Worm (Caenorhabditis elegans): ENCODE data around the gene psf-1.
A peak's percentile ranks its signal among the peaks of the same experiment; 100 is the strongest.

Gene psf-1

DNA sequence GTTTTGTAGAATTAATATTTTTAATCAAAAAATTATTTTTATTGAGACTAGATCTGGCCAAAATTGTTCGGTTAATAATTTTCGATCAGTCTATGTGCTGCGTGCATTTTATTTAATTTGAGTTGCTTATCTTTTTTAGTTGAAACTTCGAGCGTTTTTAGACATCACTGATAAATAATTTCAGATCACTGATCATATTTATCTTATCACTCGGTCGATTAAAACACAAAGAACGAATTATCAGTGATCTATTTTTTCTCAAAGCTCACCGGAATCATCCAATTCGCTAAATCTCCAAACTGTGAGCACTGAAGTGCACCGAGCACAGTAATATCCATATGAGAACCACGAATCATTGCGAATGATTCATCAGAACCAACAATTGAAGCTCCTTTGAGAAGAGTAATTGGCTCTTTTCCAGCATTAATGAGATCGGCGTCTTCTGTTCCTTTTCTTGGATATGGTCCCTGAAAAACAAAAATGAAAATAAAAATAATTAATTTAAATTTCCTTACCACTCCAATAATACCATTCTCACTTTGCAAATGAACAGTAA, 33.4 kb upstream of the psf-1 start:
- TF ChIP-seq lim-7 (GFP tag; IDR thresholded peaks at IDR 0.05) (no peak), hlh-11 (tag; optimal IDR thresholded peaks at IDR 0.05) (peak; percentile 32), nhr-102 (tag; optimal IDR thresholded peaks at IDR 0.05) (no peak), madf-9 (GFP tag; conservative IDR thresholded peaks at IDR 0.05) (0 out of 2 replicates have a peak, but pooled peaks have one; percentile 8), F26F4.8 (GFP tag; conservative IDR thresholded peaks at IDR 0.05) (no peak), nhr-28 (tag; optimal IDR thresholded peaks at IDR 0.05) (peak; percentile 1), F10B5.3 (tag; optimal IDR thresholded peaks at IDR 0.05) (no peak), dmd-8 (GFP tag; IDR thresholded peaks at IDR 0.05) (no peak), unc-130 (GFP tag; optimal IDR thresholded peaks at IDR 0.05) (no peak), snpc-1.2 (GFP tag; IDR thresholded peaks at IDR 0.05) (no peak), pqm-1 (tag; optimal IDR thresholded peaks at IDR 0.05) (peak; percentile 53), vab-7 (GFP tag; IDR thresholded peaks at IDR 0.05) (no peak), set-16 (GFP tag; IDR thresholded peaks at IDR 0.05) (no peak), dmd-6 (GFP tag; IDR thresholded peaks at IDR 0.05) (peak; percentile 64), hif-1 (tag; optimal IDR thresholded peaks at IDR 0.05) (no peak), mdt-29 (GFP tag; IDR thresholded peaks at IDR 0.05) (no peak), mep-1 (tag; optimal IDR thresholded peaks at IDR 0.05) (peak; percentile 43), duxl-1 (tag; optimal IDR thresholded peaks at IDR 0.05; ENCODE audit: poor library complexity) (peak; percentile 26), nhr-48 (tag; optimal IDR thresholded peaks at IDR 0.05) (no peak), dve-1 (tag; optimal IDR thresholded peaks at IDR 0.05; ENCODE audit: insufficient read depth) (peak; percentile 68), nhr-25 (tag; optimal IDR thresholded peaks at IDR 0.05; ENCODE audit: borderline replicate concordance, insufficient read depth) (peak; percentile 16), ceh-20 (GFP tag; IDR thresholded peaks at IDR 0.05) (no peak), nhr-77 (tag; optimal IDR thresholded peaks at IDR 0.05) (no peak), tag-97 (GFP tag; IDR thresholded peaks at IDR 0.05) (no peak), ctbp-1 (GFP tag; IDR thresholded peaks at IDR 0.05) (no peak), unc-39 (tag; optimal IDR thresholded peaks at IDR 0.05) (no peak), nhr-10 (tag; optimal IDR thresholded peaks at IDR 0.05) (peak; percentile 3), daf-16 (GFP tag; optimal IDR thresholded peaks at IDR 0.05) (no peak), daf-16 (tag; optimal IDR thresholded peaks at IDR 0.05) (peak; percentile 56)

DNA sequence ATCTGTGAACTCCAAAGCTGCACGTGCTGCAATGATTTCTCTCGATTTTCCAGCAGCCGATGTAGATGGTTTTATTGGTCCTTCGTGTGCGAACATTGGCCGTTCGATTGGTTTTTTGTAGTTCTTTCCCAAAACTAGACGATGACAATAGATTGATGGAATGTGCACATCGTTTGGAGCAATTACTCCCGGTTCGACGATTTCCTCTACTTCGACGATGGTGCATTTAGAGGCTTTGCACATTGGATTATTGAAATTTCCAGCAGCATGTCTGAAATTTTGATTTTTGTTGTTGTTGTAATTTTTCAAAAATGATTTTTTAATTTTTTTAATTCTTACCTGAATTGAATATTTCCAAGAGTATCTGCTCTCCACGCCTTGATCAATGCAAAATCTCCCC, 32.8 kb upstream of the psf-1 start:
- TF ChIP-seq madf-5 (GFP tag; IDR thresholded peaks at IDR 0.05): no peak
- peak in 1 of 2 experiments; percentile 55 for TF ChIP-seq unc-62 (GFP tag; optimal IDR thresholded peaks at IDR 0.05 in 1 of 2)
- TF ChIP-seq unc-62 (tag; optimal IDR thresholded peaks at IDR 0.05): no peak
- TF ChIP-seq daf-16 (GFP tag; optimal IDR thresholded peaks at IDR 0.05): no peak
- TF ChIP-seq daf-16 (tag; optimal IDR thresholded peaks at IDR 0.05): peak; percentile 21

DNA sequence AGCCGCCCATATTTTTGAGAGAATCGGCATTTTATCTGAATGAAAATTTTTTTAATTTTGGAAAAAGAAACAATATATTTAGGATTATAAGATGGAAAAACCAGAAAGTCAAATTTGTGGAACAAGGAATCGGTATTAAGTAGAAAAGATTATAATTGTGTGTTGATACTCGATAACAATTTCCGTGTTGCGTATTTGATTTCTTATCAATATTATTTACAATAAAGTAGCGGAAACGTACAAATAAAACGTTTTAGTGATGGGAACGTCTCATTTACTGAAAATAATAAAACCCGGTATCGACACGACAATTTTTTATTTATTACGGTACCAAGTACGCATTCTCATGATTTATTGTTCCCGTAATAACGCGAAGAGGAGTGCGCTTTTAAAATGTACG, 31.6 kb upstream of the psf-1 start, which contains the start of gene C05C10.3:
Gene C05C10.3, minus strand, starts transcription at position 35 of the 400 bp plus-strand sequence.
- TF ChIP-seq pqm-1 (tag; optimal IDR thresholded peaks at IDR 0.05) (peak; percentile 7), daf-16 (GFP tag; optimal IDR thresholded peaks at IDR 0.05) (no peak), daf-16 (tag; optimal IDR thresholded peaks at IDR 0.05) (peak; percentile 82), aly-2 (tag; optimal IDR thresholded peaks at IDR 0.05) (no peak), dve-1 (tag; optimal IDR thresholded peaks at IDR 0.05; ENCODE audit: insufficient read depth) (peak; percentile 24), nhr-77 (tag; optimal IDR thresholded peaks at IDR 0.05) (peak; percentile 35), nhr-28 (tag; optimal IDR thresholded peaks at IDR 0.05) (peak; percentile 2), T20F7.1 (GFP tag; optimal IDR thresholded peaks at IDR 0.05) (no peak)

DNA sequence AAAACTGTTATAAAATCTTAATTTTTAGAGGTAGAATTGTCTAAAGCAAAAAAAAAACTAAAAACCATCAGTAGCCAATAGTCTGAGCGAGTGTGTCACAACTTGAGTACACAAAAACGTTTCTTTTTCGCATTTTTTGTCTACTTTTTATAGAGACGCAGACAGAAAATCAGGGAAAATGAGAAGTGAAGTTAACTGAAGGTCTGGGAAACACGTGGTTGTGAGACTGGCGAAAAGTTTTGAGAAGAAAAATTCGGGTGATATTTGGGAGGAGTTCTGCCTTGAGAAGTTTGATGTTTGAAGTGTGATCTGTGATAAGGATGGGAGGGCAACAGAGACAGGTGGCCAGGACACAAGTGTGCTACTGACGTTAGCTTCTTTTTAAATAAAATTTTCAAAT, 30.9 kb upstream of the psf-1 start:
- no peak for TF ChIP-seq lin-39 (tag; optimal IDR thresholded peaks at IDR 0.05)
- no peak for TF ChIP-seq F26F4.8 (GFP tag; conservative IDR thresholded peaks at IDR 0.05)
- no peak for TF ChIP-seq nhr-76 (tag; optimal IDR thresholded peaks at IDR 0.05)
- peak; percentile 48 for TF ChIP-seq mes-2 (tag; optimal IDR thresholded peaks at IDR 0.05; ENCODE audit: poor library complexity, severe bottlenecking)
- no peak for TF ChIP-seq Y5F2A.4 (GFP tag; optimal IDR thresholded peaks at IDR 0.05)
- TF ChIP-seq zfp-2 (tag; optimal IDR thresholded peaks at IDR 0.05): no peak
- peak; percentile 84 for TF ChIP-seq tra-1 (GFP tag; IDR thresholded peaks at IDR 0.05)
- TF ChIP-seq sdz-12 (GFP tag; optimal IDR thresholded peaks at IDR 0.05): no peak
- TF ChIP-seq T20F7.1 (GFP tag; optimal IDR thresholded peaks at IDR 0.05): peak; percentile 76
- no peak for TF ChIP-seq egl-43 (GFP tag; IDR thresholded peaks at IDR 0.05)
- TF ChIP-seq lin-1 (GFP tag; IDR thresholded peaks at IDR 0.05): no peak
- TF ChIP-seq Y48G9A.11 (GFP tag; IDR thresholded peaks at IDR 0.05): no peak
- TF ChIP-seq madf-5 (GFP tag; IDR thresholded peaks at IDR 0.05): no peak
- no peak for TF ChIP-seq nhr-111 (GFP tag; optimal IDR thresholded peaks at IDR 0.05)
- TF ChIP-seq hlh-30 (tag; optimal IDR thresholded peaks at IDR 0.05; ENCODE audit: insufficient read depth): peak; percentile 97

Measured in whole organism, L4 larva.